Fruit fly (Drosophila melanogaster) whole organism, embryonic: ENCODE results near the gene CG31207.

Source experiments
- Ada2b ChIP-seq: fragments of 200-800 bp; sonication (Bioruptor generic); IDR thresholded peaks from 2 replicates; pipeline ENCODE4 v1.3.6; 2022; ENCODE audit warnings: missing biosample characterization, missing genetic modification characterization
- CG10209 ChIP-seq: fragments of 200-800 bp; sonication (Bioruptor generic); optimal IDR thresholded peaks from 3 replicates; lab custom pipeline; 2017; ENCODE audit warnings: missing biosample characterization, mild to moderate bottlenecking, missing genetic modification characterization, missing genetic modification reagents
- CG10979 ChIP-seq: fragments of 200-800 bp; sonication (Bioruptor generic); optimal IDR thresholded peaks from 2 replicates; lab custom pipeline; 2018; ENCODE audit warnings: missing biosample characterization, mild to moderate bottlenecking, missing genetic modification characterization, moderate library complexity
- CG15073 ChIP-seq: fragments of 200-800 bp; sonication (Bioruptor generic); optimal IDR thresholded peaks from 2 replicates; lab custom pipeline; 2016; ENCODE audit warnings: missing biosample characterization, missing genetic modification characterization
- CG15601 ChIP-seq: fragments of 200-800 bp; sonication (Bioruptor generic); optimal IDR thresholded peaks from 3 replicates; lab custom pipeline; 2019; ENCODE audit warnings: missing biosample characterization, mild to moderate bottlenecking, missing genetic modification characterization, moderate library complexity
- CG16813 ChIP-seq: fragments of 200-800 bp; sonication (Bioruptor generic); IDR thresholded peaks from 3 replicates; pipeline ENCODE4 v1.3.6; 2022; ENCODE audit warnings: missing biosample characterization, missing genetic modification characterization; ENCODE audit not compliant: partially characterized antibody
- CG16815 ChIP-seq: fragments of 200-800 bp; sonication (Bioruptor generic); optimal IDR thresholded peaks from 3 replicates; lab custom pipeline; 2017; ENCODE audit warnings: missing biosample characterization, mild to moderate bottlenecking, missing genetic modification characterization
- CG18262 ChIP-seq: fragments of 200-800 bp; optimal IDR thresholded peaks from 3 replicates; lab custom pipeline; 2019; ENCODE audit warnings: missing biosample characterization, mild to moderate bottlenecking, missing genetic modification characterization, moderate library complexity
- CG2199 ChIP-seq: fragments of 200-800 bp; sonication (Bioruptor generic); IDR thresholded peaks from 3 replicates; pipeline ENCODE4 v1.3.6; 2022; ENCODE audit warnings: missing biosample characterization, missing genetic modification characterization
- CG2712 ChIP-seq: fragments of 200-800 bp; optimal IDR thresholded peaks from 3 replicates; lab custom pipeline; 2019; ENCODE audit warnings: missing biosample characterization, mild to moderate bottlenecking, missing genetic modification characterization, moderate library complexity
- CG31388 ChIP-seq: fragments of 200-800 bp; sonication (Bioruptor generic); optimal IDR thresholded peaks from 2 replicates; lab custom pipeline; 2016; ENCODE audit warnings: missing biosample characterization, missing genetic modification characterization
- CG6254 ChIP-seq: fragments of 200-800 bp; sonication (Bioruptor generic); optimal IDR thresholded peaks from 3 replicates; lab custom pipeline; 2017; ENCODE audit warnings: mild to moderate bottlenecking, missing biosample characterization, missing genetic modification reagents, missing genetic modification characterization
- CG7745 ChIP-seq: fragments of 200-800 bp; sonication (Bioruptor generic); optimal IDR thresholded peaks from 2 replicates; lab custom pipeline; 2018; ENCODE audit warnings: missing biosample characterization, mild to moderate bottlenecking, missing genetic modification characterization, moderate library complexity
- CG8281 ChIP-seq: fragments of 200-800 bp; sonication (Bioruptor generic); optimal IDR thresholded peaks from 2 replicates; lab custom pipeline; 2018; ENCODE audit warnings: missing biosample characterization, mild to moderate bottlenecking, missing genetic modification characterization, moderate library complexity
- CG8290 ChIP-seq, 3 experiments: fragments of 200-800 bp; sonication (Bioruptor generic); optimal IDR thresholded peaks; 2 replicates each; lab custom pipeline; 2016 to 2019; ENCODE audit warnings: missing biosample characterization in 3 of 3, missing genetic modification characterization in 3 of 3, mild to moderate bottlenecking in 2 of 3, moderate library complexity in 1 of 3
- CG8359 ChIP-seq: fragments of 200-800 bp; sonication (Bioruptor generic); optimal IDR thresholded peaks from 2 replicates; lab custom pipeline; 2017; ENCODE audit warnings: missing biosample characterization, mild to moderate bottlenecking, missing genetic modification characterization, borderline replicate concordance
- CG8388 ChIP-seq: fragments of 200-800 bp; sonication (Bioruptor generic); optimal IDR thresholded peaks from 2 replicates; lab custom pipeline; 2019; ENCODE audit warnings: missing biosample characterization, mild to moderate bottlenecking, missing genetic modification characterization, moderate library complexity
- CG9437 ChIP-seq: fragments of 200-800 bp; sonication (Bioruptor generic); optimal IDR thresholded peaks from 2 replicates; lab custom pipeline; 2018; ENCODE audit warnings: missing biosample characterization, mild to moderate bottlenecking, missing genetic modification characterization
- Gsc ChIP-seq: fragments of 200-800 bp; sonication (Bioruptor generic); IDR thresholded peaks from 2 replicates; pipeline ENCODE4 v1.3.6; 2022; ENCODE audit warnings: missing biosample characterization, missing genetic modification characterization
- HLH54F ChIP-seq: fragments of 200-800 bp; sonication (Bioruptor generic); optimal IDR thresholded peaks from 3 replicates; lab custom pipeline; 2016; ENCODE audit warnings: missing biosample characterization, missing genetic modification characterization
- Pdp1 ChIP-seq, 2 experiments: fragments of 200-800 bp; sonication (Bioruptor generic); optimal IDR thresholded peaks; 3 replicates each; lab custom pipeline; 2016; ENCODE audit warnings: missing biosample characterization in 2 of 2, missing genetic modification characterization in 2 of 2, mild to moderate bottlenecking in 1 of 2, moderate library complexity in 1 of 2
- Ravus ChIP-seq: fragments of 200-800 bp; sonication (Bioruptor generic); IDR thresholded peaks from 2 replicates; pipeline ENCODE4 v1.3.6; 2022; ENCODE audit warnings: missing biosample characterization, missing genetic modification characterization
- Rfx ChIP-seq: fragments of 200-800 bp; sonication (Bioruptor generic); IDR thresholded peaks from 2 replicates; pipeline ENCODE4 v1.3.6; 2022; ENCODE audit warnings: missing biosample characterization, missing genetic modification characterization
- Side ChIP-seq: fragments of 200-800 bp; sonication (Bioruptor generic); optimal IDR thresholded peaks from 2 replicates; lab custom pipeline; 2016; ENCODE audit warnings: missing biosample characterization, missing genetic modification characterization
- Sin3A ChIP-seq: fragments of >200 bp; optimal IDR thresholded peaks from 2 replicates; lab custom pipeline; 2018
- Tbp ChIP-seq: fragments of >200 bp; optimal IDR thresholded peaks from 2 replicates; lab custom pipeline; 2018; ENCODE audit warnings: missing biosample characterization, missing genetic modification characterization
- ase ChIP-seq: fragments of 200-800 bp; sonication (Bioruptor generic); IDR thresholded peaks from 3 replicates; pipeline ENCODE4 v1.3.6; 2022; ENCODE audit warnings: missing biosample characterization, missing genetic modification characterization
- chm ChIP-seq: fragments of 200-800 bp; sonication (Bioruptor generic); IDR thresholded peaks from 2 replicates; pipeline ENCODE4 v1.3.6; 2022; ENCODE audit warnings: missing biosample characterization, missing genetic modification characterization
- crp ChIP-seq, 2 experiments: fragments of 200-800 bp; sonication (Bioruptor generic); optimal IDR thresholded peaks; 2 replicates in 1 of 2; 3 replicates in 1 of 2; lab custom pipeline; 2017; ENCODE audit warnings: missing biosample characterization in 2 of 2, missing genetic modification characterization in 2 of 2, mild to moderate bottlenecking in 1 of 2, moderate library complexity in 1 of 2
- danr ChIP-seq: fragments of 200-800 bp; sonication (Bioruptor generic); IDR thresholded peaks from 2 replicates; pipeline ENCODE4 v1.3.6; 2022; ENCODE audit warnings: missing biosample characterization, missing genetic modification characterization
- gcm ChIP-seq: fragments of 200-800 bp; sonication (Bioruptor generic); optimal IDR thresholded peaks from 2 replicates; lab custom pipeline; 2019; ENCODE audit warnings: missing biosample characterization, mild to moderate bottlenecking, missing genetic modification characterization, moderate library complexity
- gfzf ChIP-seq: fragments of 200-800 bp; sonication (Bioruptor generic); optimal IDR thresholded peaks from 2 replicates; lab custom pipeline; 2016; ENCODE audit warnings: missing biosample characterization, mild to moderate bottlenecking, missing genetic modification characterization, moderate library complexity
- hkb ChIP-seq, 2 experiments: fragments of 200-800 bp in 1 of 2; fragments of >200 bp in 1 of 2; sonication (Bioruptor generic) in 1 of 2; IDR thresholded peaks in 1 of 2; optimal IDR thresholded peaks in 1 of 2; 2 replicates each; pipeline versions ENCODE4 v1.3.6 to Lab custom; 2017 to 2022; ENCODE audit warnings: missing biosample characterization in 1 of 2, missing genetic modification characterization in 1 of 2
- jumu ChIP-seq: fragments of 200-800 bp; sonication (Bioruptor generic); optimal IDR thresholded peaks from 3 replicates; lab custom pipeline; 2016; ENCODE audit warnings: missing biosample characterization, missing genetic modification characterization
- nau ChIP-seq: fragments of 200-800 bp; sonication (Bioruptor generic); optimal IDR thresholded peaks from 3 replicates; lab custom pipeline; 2017; ENCODE audit warnings: missing biosample characterization, mild to moderate bottlenecking, missing genetic modification characterization, missing genetic modification reagents
- nerfin-1 ChIP-seq: fragments of 200-800 bp; sonication (Bioruptor generic); optimal IDR thresholded peaks from 3 replicates; lab custom pipeline; 2019; ENCODE audit warnings: missing biosample characterization, mild to moderate bottlenecking, missing genetic modification characterization, moderate library complexity
- onecut ChIP-seq: fragments of 200-800 bp; sonication (Bioruptor generic); IDR thresholded peaks from 2 replicates; pipeline ENCODE4 v1.3.6; 2022; ENCODE audit warnings: missing biosample characterization, missing genetic modification characterization
- prd ChIP-seq, 3 experiments: fragments of >200 bp in 2 of 3; fragments of 200-800 bp in 1 of 3; sonication (Bioruptor generic) in 1 of 3; optimal IDR thresholded peaks in 2 of 3; IDR thresholded peaks in 1 of 3; 2 replicates in 2 of 3; 3 replicates in 1 of 3; pipeline versions ENCODE4 v1.3.6 to Lab custom; 2017 to 2022; ENCODE audit warnings: missing biosample characterization in 1 of 3, missing genetic modification characterization in 1 of 3
- ro ChIP-seq: fragments of 200-800 bp; sonication (Bioruptor generic); IDR thresholded peaks from 2 replicates; pipeline ENCODE4 v1.3.6; 2022; ENCODE audit warnings: missing biosample characterization, missing genetic modification characterization
- run ChIP-seq: fragments of 200-800 bp; sonication (Bioruptor generic); optimal IDR thresholded peaks from 3 replicates; lab custom pipeline; 2018; ENCODE audit warnings: missing biosample characterization, mild to moderate bottlenecking, missing genetic modification characterization
- schlank ChIP-seq: fragments of 200-800 bp; sonication (Bioruptor generic); optimal IDR thresholded peaks from 2 replicates; lab custom pipeline; 2018; ENCODE audit warnings: missing biosample characterization, mild to moderate bottlenecking, missing genetic modification characterization
- shn ChIP-seq: fragments of 200-800 bp; sonication (Bioruptor generic); optimal IDR thresholded peaks from 3 replicates; lab custom pipeline; 2016; ENCODE audit warnings: missing biosample characterization, missing genetic modification characterization
- sqz ChIP-seq: fragments of 200-800 bp; sonication (Bioruptor generic); optimal IDR thresholded peaks from 3 replicates; lab custom pipeline; 2018; ENCODE audit warnings: missing biosample characterization, mild to moderate bottlenecking, missing genetic modification characterization
- stwl ChIP-seq: fragments of 200-800 bp; sonication (Bioruptor generic); optimal IDR thresholded peaks from 3 replicates; lab custom pipeline; 2018; ENCODE audit warnings: missing biosample characterization, mild to moderate bottlenecking, missing genetic modification characterization, moderate library complexity
- tgo ChIP-seq: fragments of 200-800 bp; sonication (Bioruptor generic); IDR thresholded peaks from 3 replicates; pipeline ENCODE4 v1.3.6; 2022; ENCODE audit warnings: missing biosample characterization, missing genetic modification characterization
- tup ChIP-seq: fragments of 200-800 bp; sonication (Bioruptor generic); optimal IDR thresholded peaks from 2 replicates; lab custom pipeline; 2016; ENCODE audit warnings: missing biosample characterization, mild to moderate bottlenecking, missing genetic modification characterization, moderate library complexity
- twi ChIP-seq: fragments of 200-800 bp; optimal IDR thresholded peaks from 2 replicates; lab custom pipeline; 2019; ENCODE audit warnings: missing biosample characterization, mild to moderate bottlenecking, missing genetic modification characterization, moderate library complexity

The CG31207 gene

dm6 chr3R:21064000-21064924 lies 17.4 kb upstream of the CG31207 start, which contains the start of gene Cortactin (continued):
- TF ChIP-seq HLH54F (GFP tag; lab: Kevin White, UChicago) (no peak), tup (GFP tag; lab: Kevin White, UChicago) (no peak), CG7745 (tag; lab: Kevin White, UChicago) (no peak), CG8359 (no peak), sqz (GFP tag; lab: Kevin White, UChicago) (no peak), shn (GFP tag; lab: Kevin White, UChicago) (no peak), CG9437 (GFP tag; lab: Kevin White, UChicago) (peak; percentile 16), Rfx (GFP tag; lab: Robert Waterston, UW) (peak; percentile 42; the same call in 1 of the 2 replicates), twi (tag; lab: Kevin White, UChicago) (no peak), prd (optimal IDR thresholded peaks at IDR 0.05; lab: Kevin White, UChicago) (no peak), prd (GFP tag; IDR thresholded peaks at IDR 0.05; lab: Robert Waterston, UW) (no peak), Ada2b (GFP tag; lab: Robert Waterston, UW) (no peak), CG8290 (GFP tag; optimal IDR thresholded peaks at IDR 0.05; lab: Kevin White, UChicago) (no peak), CG8290 (tag; optimal IDR thresholded peaks at IDR 0.05; lab: Kevin White, UChicago) (peak; percentile 68 to 86), schlank (tag; lab: Kevin White, UChicago) (no peak), ase (GFP tag; lab: Robert Waterston, UW) (no peak), tgo (GFP tag; lab: Robert Waterston, UW) (no peak), gfzf (GFP tag; lab: Kevin White, UChicago) (peak; percentile 63), chm (GFP tag; lab: Robert Waterston, UW) (peak; percentile 34; the same call in 1 of the 2 replicates), Sin3A (lab: Kevin White, UChicago) (no peak), nau (GFP tag; lab: Kevin White, UChicago) (no peak), CG8388 (GFP tag; lab: Kevin White, UChicago) (no peak), stwl (tag; lab: Kevin White, UChicago) (peak; percentile 88), CG31388 (no peak), Ravus (GFP tag; lab: Robert Waterston, UW) (no peak), danr (GFP tag; lab: Robert Waterston, UW) (no peak), ro (GFP tag; lab: Robert Waterston, UW) (no peak), gcm (no peak), CG16813 (GFP tag; lab: Robert Waterston, UW) (peak; percentile 92), Tbp (GFP tag; lab: Kevin White, UChicago) (no peak), nerfin-1 (tag; lab: Kevin White, UChicago) (no peak), crp (GFP tag; optimal IDR thresholded peaks at IDR 0.05; lab: Kevin White, UChicago) (no peak), CG10979 (tag; lab: Kevin White, UChicago) (no peak), CG16815 (GFP tag; lab: Kevin White, UChicago) (no peak), CG8281 (tag; lab: Kevin White, UChicago) (no peak), CG6254 (GFP tag; lab: Kevin White, UChicago) (no peak), CG2712 (tag; lab: Kevin White, UChicago) (peak; percentile 46), run (tag; lab: Kevin White, UChicago) (no peak), Pdp1 (GFP tag; optimal IDR thresholded peaks at IDR 0.05; lab: Kevin White, UChicago) (peak in 1 of 2 experiments; percentile 85), CG10209 (GFP tag; lab: Kevin White, UChicago) (no peak), CG15073 (GFP tag; lab: Kevin White, UChicago) (peak; percentile 97), CG15601 (tag; lab: Kevin White, UChicago) (no peak), Gsc (no peak), jumu (GFP tag; lab: Kevin White, UChicago) (no peak), hkb (optimal IDR thresholded peaks at IDR 0.05; lab: Kevin White, UChicago) (no peak), hkb (GFP tag; IDR thresholded peaks at IDR 0.05; lab: Robert Waterston, UW) (no peak), Side (GFP tag; lab: Kevin White, UChicago) (no peak), CG2199 (GFP tag; lab: Robert Waterston, UW) (peak; percentile 44; the same call in 1 of the 3 replicates), onecut (GFP tag; lab: Robert Waterston, UW) (peak; percentile 27; the same call in 1 of the 2 replicates), CG18262 (tag; lab: Kevin White, UChicago) (no peak)
